Worm (Caenorhabditis elegans) whole organism, young adult: Measurements from ENCODE around the gene frk-1.

Source experiments
- T26A5.8 ChIP-seq: sonication (generic microtip); optimal IDR thresholded peaks from 2 replicates; lab custom pipeline; 2016; ENCODE audit warnings: missing genetic modification characterization, missing compliant biosample characterization
- ZK185.1 ChIP-seq: sonication (generic microtip); optimal IDR thresholded peaks from 2 replicates; lab custom pipeline; 2016; ENCODE audit warnings: mild to moderate bottlenecking, missing genetic modification characterization, missing compliant biosample characterization; ENCODE audit not compliant: poor library complexity, severe bottlenecking
- dpl-1 ChIP-seq: fragments of 150-350 bp; optimal IDR thresholded peaks from 2 replicates; lab custom pipeline; 2014; ENCODE audit warnings: missing biosample characterization, missing genetic modification reagents, missing genetic modification characterization
- efl-1 ChIP-seq: fragments of 150-350 bp; optimal IDR thresholded peaks from 2 replicates; lab custom pipeline; 2014; ENCODE audit warnings: missing biosample characterization, missing genetic modification reagents, missing genetic modification characterization
- madf-3 ChIP-seq: fragments of 200-800 bp; sonication (Bioruptor generic); IDR thresholded peaks from 2 replicates; pipeline ENCODE4 v1.3.6; 2022; ENCODE audit warnings: missing genetic modification reagents, missing genetic modification characterization, missing compliant biosample characterization
- nfya-1 ChIP-seq: sonication (generic microtip); optimal IDR thresholded peaks from 2 replicates; lab custom pipeline; 2017; ENCODE audit warnings: antibody characterized with exemption, missing compliant biosample characterization, missing genetic modification characterization, borderline replicate concordance; ENCODE audit not compliant: insufficient read depth
- sea-2 ChIP-seq: fragments of 200-800 bp; sonication (Bioruptor generic); IDR thresholded peaks from 2 replicates; pipeline ENCODE4 v1.3.6; 2022; ENCODE audit warnings: missing genetic modification characterization, missing compliant biosample characterization
- unc-62 ChIP-seq: fragments of 150-350 bp; optimal IDR thresholded peaks from 2 replicates; lab custom pipeline; 2014; ENCODE audit warnings: missing biosample characterization, missing genetic modification reagents, missing genetic modification characterization

DNA sequence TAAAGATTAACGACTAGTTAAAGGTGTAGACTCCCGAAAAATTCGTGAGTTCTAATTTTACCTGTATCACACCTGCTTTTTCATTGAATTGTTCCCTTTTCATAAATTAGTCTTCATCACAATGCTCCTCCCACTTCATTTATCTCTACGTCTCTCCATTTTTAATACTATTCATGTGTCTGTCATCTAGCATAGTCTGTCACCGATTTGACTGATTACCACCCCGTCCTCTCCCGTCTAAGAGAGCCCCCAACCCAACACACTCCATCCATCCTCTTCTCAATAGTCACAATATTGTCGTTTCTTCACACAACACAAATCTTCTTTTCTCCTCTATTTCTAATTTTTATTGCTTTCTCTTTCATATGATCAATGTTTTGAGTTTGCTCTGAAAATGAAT is 22.2 kb downstream of the frk-1 start:
- no peak for TF ChIP-seq nfya-1 (tag; lab: Kevin White, UChicago)
- TF ChIP-seq madf-3, result no peak
- TF ChIP-seq efl-1, result no peak
- TF ChIP-seq unc-62, result no peak
- TF ChIP-seq ZK185.1 (tag; lab: Kevin White, UChicago), result no peak
- TF ChIP-seq dpl-1 (GFP tag; lab: Kevin White, UChicago), result no peak
- TF ChIP-seq sea-2, result no peak
- no peak for TF ChIP-seq T26A5.8 (tag; lab: Kevin White, UChicago)
